Worm (Caenorhabditis elegans) whole organism, L4 larva: Measurements from ENCODE around the gene R07B7.2.

Experiments
- R02D3.7 ChIP-seq: fragments of 150-350 bp; sonication (generic microtip); optimal IDR thresholded peaks from 3 replicates; lab custom pipeline; 2014; ENCODE audit warnings: missing biosample characterization, missing genetic modification characterization
- Y48G9A.11 ChIP-seq: fragments of 200-800 bp; sonication (Bioruptor generic); IDR thresholded peaks from 2 replicates; pipeline ENCODE4 v1.3.6; 2022; ENCODE audit warnings: missing genetic modification reagents, missing genetic modification characterization, missing compliant biosample characterization
- Y75B8A.6 ChIP-seq: fragments of 200-800 bp; sonication (Bioruptor generic); IDR thresholded peaks from 2 replicates; pipeline ENCODE4 v1.3.6; 2022; ENCODE audit warnings: missing genetic modification reagents, missing genetic modification characterization, missing compliant biosample characterization
- aha-1 ChIP-seq: fragments of 150-350 bp; peaks from one replicate; lab custom pipeline; 2014; ENCODE audit warnings: missing biosample characterization, missing genetic modification characterization
- ama-1 ChIP-seq: fragments of 150-350 bp; optimal IDR thresholded peaks from 2 replicates; lab custom pipeline; 2014; ENCODE audit warnings: inconsistent platforms, mixed read lengths
- arid-1 ChIP-seq: fragments of 200-800 bp; sonication (Bioruptor generic); conservative IDR thresholded peaks from 2 replicates; pipeline ENCODE4 v1.3.6; 2022; ENCODE audit warnings: missing genetic modification reagents, missing genetic modification characterization, missing compliant biosample characterization
- attf-4 ChIP-seq: sonication (generic microtip); optimal IDR thresholded peaks from 3 replicates; lab custom pipeline; 2017; ENCODE audit warnings: missing biosample characterization, missing genetic modification characterization
- ceh-44 ChIP-seq: fragments of 200-800 bp; sonication (Bioruptor generic); IDR thresholded peaks from 2 replicates; pipeline ENCODE4 v1.3.6; 2022; ENCODE audit warnings: missing genetic modification reagents, missing genetic modification characterization, missing compliant biosample characterization
- ceh-62 ChIP-seq: sonication (generic microtip); optimal IDR thresholded peaks from 2 replicates; lab custom pipeline; 2017; ENCODE audit warnings: missing biosample characterization, missing genetic modification characterization
- ces-1 ChIP-seq: fragments of 150-350 bp; sonication (generic microtip); optimal IDR thresholded peaks from 4 replicates; lab custom pipeline; 2014; ENCODE audit warnings: missing biosample characterization, missing genetic modification reagents, missing genetic modification characterization
- ctbp-1 ChIP-seq: fragments of 200-800 bp; sonication (Bioruptor generic); IDR thresholded peaks from 2 replicates; pipeline ENCODE4 v1.3.6; 2022; ENCODE audit warnings: missing genetic modification reagents, missing genetic modification characterization, missing compliant biosample characterization
- daf-12 ChIP-seq: fragments of 150-350 bp; optimal IDR thresholded peaks from 2 replicates; lab custom pipeline; 2014; ENCODE audit warnings: missing biosample characterization, missing genetic modification reagents, missing genetic modification characterization
- daf-16 ChIP-seq, 3 experiments: sonication (generic microtip); optimal IDR thresholded peaks; 2 replicates each; lab custom pipeline; 2016 to 2017; ENCODE audit warnings: missing genetic modification characterization in 3 of 3, missing genetic modification reagents in 3 of 3, mild to moderate bottlenecking in 2 of 3, missing compliant biosample characterization in 2 of 3, missing biosample characterization in 1 of 3, moderate library complexity in 1 of 3
- daf-8 ChIP-seq: fragments of 200-800 bp; sonication (Bioruptor generic); IDR thresholded peaks from 2 replicates; pipeline ENCODE4 v1.3.6; 2022; ENCODE audit warnings: missing genetic modification characterization, missing compliant biosample characterization
- dmd-6 ChIP-seq: fragments of 200-800 bp; sonication (Bioruptor generic); IDR thresholded peaks from 2 replicates; pipeline ENCODE4 v1.3.6; 2022; ENCODE audit warnings: missing genetic modification reagents, missing genetic modification characterization, missing compliant biosample characterization
- dmd-8 ChIP-seq: fragments of 200-800 bp; sonication (Bioruptor generic); IDR thresholded peaks from 2 replicates; pipeline ENCODE4 v1.3.6; 2022; ENCODE audit warnings: missing genetic modification characterization, missing compliant biosample characterization
- dmd-9 ChIP-seq: fragments of 200-800 bp; sonication (Bioruptor generic); IDR thresholded peaks from 2 replicates; pipeline ENCODE4 v1.3.6; 2022; ENCODE audit warnings: missing genetic modification reagents, missing genetic modification characterization, missing compliant biosample characterization
- duxl-1 ChIP-seq: sonication (generic microtip); optimal IDR thresholded peaks from 2 replicates; lab custom pipeline; 2016; ENCODE audit warnings: mild to moderate bottlenecking, missing genetic modification characterization, moderate library complexity, missing compliant biosample characterization; ENCODE audit not compliant: poor library complexity
- hif-1 ChIP-seq, 2 experiments: sonication (generic microtip); optimal IDR thresholded peaks; 2 replicates each; lab custom pipeline; 2016 to 2017; ENCODE audit warnings: missing compliant biosample characterization in 2 of 2, missing genetic modification characterization in 2 of 2, missing genetic modification reagents in 2 of 2, missing genotype in 2 of 2, mild to moderate bottlenecking in 1 of 2
- hmg-1.1 ChIP-seq: fragments of 200-800 bp; sonication (Bioruptor generic); IDR thresholded peaks from 2 replicates; pipeline ENCODE4 v1.3.6; 2022; ENCODE audit warnings: missing genetic modification reagents, missing genetic modification characterization, missing compliant biosample characterization
- jun-1 ChIP-seq: fragments of 150-350 bp; optimal IDR thresholded peaks from 2 replicates; lab custom pipeline; 2014; ENCODE audit warnings: missing biosample characterization, missing genetic modification reagents, missing genetic modification characterization
- lin-13 ChIP-seq: fragments of 150-350 bp; optimal IDR thresholded peaks from 2 replicates; lab custom pipeline; 2014; ENCODE audit warnings: missing biosample characterization, missing genetic modification reagents, missing genetic modification characterization
- lin-15B ChIP-seq: fragments of 150-350 bp; sonication (generic microtip); optimal IDR thresholded peaks from 3 replicates; lab custom pipeline; 2014; ENCODE audit warnings: missing biosample characterization, missing genetic modification characterization
- lin-38 ChIP-seq: fragments of 200-800 bp; sonication (Bioruptor generic); IDR thresholded peaks from 2 replicates; pipeline ENCODE4 v1.3.6; 2022; ENCODE audit warnings: missing genetic modification reagents, missing genetic modification characterization, missing compliant biosample characterization
- lir-3 ChIP-seq: sonication (generic microtip); optimal IDR thresholded peaks from 2 replicates; lab custom pipeline; 2016; ENCODE audit warnings: mild to moderate bottlenecking, missing genetic modification characterization, missing compliant biosample characterization
- lsy-2 ChIP-seq, 2 experiments: fragments of 150-350 bp in 1 of 2; sonication (generic microtip) in 1 of 2; optimal IDR thresholded peaks; 2 replicates each; lab custom pipeline; 2014 to 2017; ENCODE audit warnings: missing biosample characterization in 2 of 2, missing genetic modification characterization in 2 of 2
- madf-5 ChIP-seq, 2 experiments: fragments of 200-800 bp; sonication (Bioruptor generic); IDR thresholded peaks; 2 replicates each; pipeline ENCODE4 v1.3.6; 2022; ENCODE audit warnings: missing compliant biosample characterization in 2 of 2, missing genetic modification characterization in 2 of 2
- madf-9 ChIP-seq: fragments of 200-800 bp; sonication (Bioruptor generic); conservative IDR thresholded peaks from 2 replicates; pipeline ENCODE4 v1.3.6; 2022; ENCODE audit warnings: missing genetic modification reagents, missing genetic modification characterization, missing compliant biosample characterization
- mdl-1 ChIP-seq, 2 experiments: fragments of 150-350 bp in 1 of 2; sonication (generic microtip) in 1 of 2; optimal IDR thresholded peaks; 2 replicates each; lab custom pipeline; 2014 to 2017; ENCODE audit warnings: missing biosample characterization in 2 of 2, missing genetic modification characterization in 2 of 2
- mdt-29 ChIP-seq: fragments of 200-800 bp; sonication (Bioruptor generic); IDR thresholded peaks from 2 replicates; pipeline ENCODE4 v1.3.6; 2022; ENCODE audit warnings: missing genetic modification reagents, missing genetic modification characterization, missing compliant biosample characterization
- mes-2 ChIP-seq: sonication (generic microtip); optimal IDR thresholded peaks from 2 replicates; lab custom pipeline; 2016; ENCODE audit warnings: missing genotype, mild to moderate bottlenecking, missing genetic modification characterization, missing compliant biosample characterization; ENCODE audit not compliant: poor library complexity, severe bottlenecking
- mxl-2 ChIP-seq: fragments of 200-800 bp; sonication (Bioruptor generic); conservative IDR thresholded peaks from 2 replicates; pipeline ENCODE4 v1.3.6; 2022; ENCODE audit warnings: missing genetic modification reagents, missing genetic modification characterization, missing compliant biosample characterization
- nhr-10 ChIP-seq: fragments of 150-350 bp; optimal IDR thresholded peaks from 2 replicates; lab custom pipeline; 2014; ENCODE audit warnings: missing biosample characterization, missing genetic modification characterization
- nhr-11 ChIP-seq: fragments of 150-350 bp; optimal IDR thresholded peaks from 2 replicates; lab custom pipeline; 2014; ENCODE audit warnings: missing biosample characterization, missing genetic modification characterization
- nhr-28 ChIP-seq: fragments of 150-350 bp; optimal IDR thresholded peaks from 2 replicates; lab custom pipeline; 2014; ENCODE audit warnings: missing biosample characterization, missing genetic modification characterization
- nhr-42 ChIP-seq: fragments of 200-800 bp; sonication (Bioruptor generic); IDR thresholded peaks from 2 replicates; pipeline ENCODE4 v1.3.6; 2022; ENCODE audit warnings: missing genetic modification characterization, missing compliant biosample characterization
- nhr-48 ChIP-seq: sonication (generic microtip); optimal IDR thresholded peaks from 2 replicates; lab custom pipeline; 2016; ENCODE audit warnings: mild to moderate bottlenecking, missing genetic modification characterization, missing compliant biosample characterization
- nhr-6 ChIP-seq: fragments of 150-350 bp; optimal IDR thresholded peaks from 2 replicates; lab custom pipeline; 2014; ENCODE audit warnings: missing biosample characterization, missing genetic modification characterization
- pqm-1 ChIP-seq: sonication (generic microtip); optimal IDR thresholded peaks from 2 replicates; lab custom pipeline; 2017; ENCODE audit warnings: missing biosample characterization, missing genetic modification characterization
- saeg-2 ChIP-seq: fragments of 200-800 bp; sonication (Bioruptor generic); IDR thresholded peaks from 2 replicates; pipeline ENCODE4 v1.3.6; 2022; ENCODE audit warnings: missing genetic modification reagents, missing genetic modification characterization, missing compliant biosample characterization
- set-16 ChIP-seq: fragments of 200-800 bp; sonication (Bioruptor generic); IDR thresholded peaks from 2 replicates; pipeline ENCODE4 v1.3.6; 2022; ENCODE audit warnings: missing genetic modification reagents, missing genetic modification characterization, missing compliant biosample characterization
- skn-1 ChIP-seq: fragments of 150-350 bp; optimal IDR thresholded peaks from 2 replicates; lab custom pipeline; 2014; ENCODE audit warnings: missing biosample characterization, missing genetic modification characterization
- snpc-4 ChIP-seq: fragments of 150-350 bp; optimal IDR thresholded peaks from 2 replicates; lab custom pipeline; 2014; ENCODE audit warnings: missing biosample characterization, missing genetic modification characterization
- spr-1 ChIP-seq: sonication (generic microtip); optimal IDR thresholded peaks from 2 replicates; lab custom pipeline; 2016; ENCODE audit warnings: mild to moderate bottlenecking, missing genetic modification characterization, missing compliant biosample characterization
- unc-62 ChIP-seq, 3 experiments: fragments of 150-350 bp in 1 of 3; sonication (generic microtip); optimal IDR thresholded peaks in 2 of 3; peaks in 1 of 3; 1 replicate in 1 of 3; 2 replicates in 2 of 3; lab custom pipeline; 2014 to 2017; ENCODE audit warnings: missing biosample characterization in 3 of 3, missing genetic modification characterization in 3 of 3, missing genetic modification reagents in 3 of 3, missing genotype in 1 of 3
- vab-7 ChIP-seq: fragments of 200-800 bp; sonication (Bioruptor generic); IDR thresholded peaks from 2 replicates; pipeline ENCODE4 v1.3.6; 2022; ENCODE audit warnings: missing genetic modification reagents, missing genetic modification characterization, missing compliant biosample characterization
- ztf-11 ChIP-seq: fragments of 150-350 bp; optimal IDR thresholded peaks from 2 replicates; lab custom pipeline; 2014; ENCODE audit warnings: missing biosample characterization, missing genetic modification characterization

The R07B7.2 gene

ce11 chrV:12065369-12065768, 5.8 kb upstream of the R07B7.2 start, which contains the start of gene pqn-53 (continued):
- peak; percentile 26 for TF ChIP-seq nhr-28
- TF ChIP-seq lir-3 (tag; lab: Kevin White, UChicago), result no peak
- TF ChIP-seq jun-1 (tag; lab: Kevin White, UChicago), result no peak
- TF ChIP-seq saeg-2 (GFP tag; lab: Robert Waterston, UW), result no peak
- 0 out of 2 replicates have a peak, but pooled peaks have one; percentile 8 for TF ChIP-seq dmd-6 (GFP tag; lab: Robert Waterston, UW)
- TF ChIP-seq set-16 (GFP tag; lab: Robert Waterston, UW), result no peak
- no peak for TF ChIP-seq dmd-8
- no peak for TF ChIP-seq nhr-10 (tag; lab: Kevin White, UChicago)
- TF ChIP-seq Y75B8A.6 (GFP tag; lab: Robert Waterston, UW), result no peak
- TF ChIP-seq nhr-42 (GFP tag; lab: Robert Waterston, UW), result no peak
- no peak for TF ChIP-seq ceh-62 (tag; lab: Kevin White, UChicago)
- peak; percentile 22 for TF ChIP-seq mes-2
- peak; percentile 62 for TF ChIP-seq nhr-6
- TF ChIP-seq aha-1 (tag; lab: Kevin White, UChicago), result peak; percentile 93
- no peak for TF ChIP-seq hif-1 (tag; optimal IDR thresholded peaks at IDR 0.05; lab: Kevin White, UChicago)
- TF ChIP-seq lsy-2 (tag; optimal IDR thresholded peaks at IDR 0.05; lab: Kevin White, UChicago), result peak in 1 of 2 experiments; percentile 13
- no peak for TF ChIP-seq ama-1 (lab: Kevin White, UChicago)
- no peak for TF ChIP-seq R02D3.7 (tag; lab: Kevin White, UChicago)
- peak in 1 of 2 experiments; percentile 59 for TF ChIP-seq mdl-1 (tag; optimal IDR thresholded peaks at IDR 0.05; lab: Kevin White, UChicago)

ce11 chrV:12063036-12063435, 3.5 kb upstream of the R07B7.2 start, which contains the start of gene clh-6:
TSS of gene clh-6 (minus strand) at chrV:12063368.
- no peak for TF ChIP-seq mxl-2 (GFP tag; lab: Robert Waterston, UW)
- TF ChIP-seq R02D3.7 (tag; lab: Kevin White, UChicago), result no peak
- TF ChIP-seq lin-38 (GFP tag; lab: Robert Waterston, UW), result peak; percentile 44
- TF ChIP-seq lin-13 (GFP tag; lab: Kevin White, UChicago), result peak; percentile 25
- no peak for TF ChIP-seq daf-16 (GFP tag; optimal IDR thresholded peaks at IDR 0.05; lab: Kevin White, UChicago)
- peak; percentile 27 for TF ChIP-seq daf-16 (tag; optimal IDR thresholded peaks at IDR 0.05; lab: Kevin White, UChicago)
- TF ChIP-seq ctbp-1 (GFP tag; lab: Robert Waterston, UW), result no peak
- no peak for TF ChIP-seq madf-9 (GFP tag; lab: Robert Waterston, UW)
- no peak for TF ChIP-seq spr-1 (tag; lab: Kevin White, UChicago)
- no peak for TF ChIP-seq lin-15B
- TF ChIP-seq nhr-6, result peak; percentile 15
- no peak for TF ChIP-seq ces-1 (GFP tag; lab: Kevin White, UChicago)
- TF ChIP-seq ztf-11 (tag; lab: Kevin White, UChicago), result no peak
- no peak for TF ChIP-seq lir-3 (tag; lab: Kevin White, UChicago)
- no peak for TF ChIP-seq Y75B8A.6 (GFP tag; lab: Robert Waterston, UW)
- TF ChIP-seq mes-2, result peak; percentile 2
- TF ChIP-seq attf-4 (tag; lab: Kevin White, UChicago), result no peak
- TF ChIP-seq ceh-44, result no peak
- TF ChIP-seq duxl-1, result no peak
- no peak for TF ChIP-seq arid-1 (GFP tag; lab: Robert Waterston, UW)
- TF ChIP-seq nhr-11 (tag; lab: Kevin White, UChicago), result no peak
- no peak for TF ChIP-seq unc-62 (GFP tag; optimal IDR thresholded peaks at IDR 0.05 in 1 of 2; lab: Kevin White, UChicago)
- TF ChIP-seq unc-62 (tag; optimal IDR thresholded peaks at IDR 0.05; lab: Kevin White, UChicago), result no peak
- TF ChIP-seq nhr-42 (GFP tag; lab: Robert Waterston, UW), result no peak
- no peak for TF ChIP-seq dmd-9 (GFP tag; lab: Robert Waterston, UW)
- TF ChIP-seq vab-7 (GFP tag; lab: Robert Waterston, UW), result no peak
- TF ChIP-seq madf-5 (GFP tag; IDR thresholded peaks at IDR 0.05; lab: Robert Waterston, UW), result no peak
- TF ChIP-seq daf-12 (tag; lab: Kevin White, UChicago), result no peak
- TF ChIP-seq skn-1 (tag; lab: Kevin White, UChicago), result no peak
- TF ChIP-seq ama-1 (lab: Kevin White, UChicago), result peak; percentile 71
- TF ChIP-seq daf-8 (GFP tag; lab: Robert Waterston, UW), result no peak
- no peak for TF ChIP-seq nhr-48
- no peak for TF ChIP-seq saeg-2 (GFP tag; lab: Robert Waterston, UW)
- peak; percentile 23; the same call in 1 of the 2 replicates for TF ChIP-seq Y48G9A.11
- no peak for TF ChIP-seq nhr-28
- TF ChIP-seq pqm-1, result no peak
- no peak for TF ChIP-seq hmg-1.1 (GFP tag; lab: Robert Waterston, UW)
- no peak for TF ChIP-seq snpc-4 (tag; lab: Kevin White, UChicago)
- no peak for TF ChIP-seq dmd-8
- peak; percentile 87 for TF ChIP-seq aha-1 (tag; lab: Kevin White, UChicago)
- TF ChIP-seq lsy-2 (tag; optimal IDR thresholded peaks at IDR 0.05; lab: Kevin White, UChicago), result peak in 1 of 2 experiments; percentile 50
- no peak for TF ChIP-seq mdt-29 (GFP tag; lab: Robert Waterston, UW)
